Comparison of ENCODE assay signal across 5 worm cellular contexts in the genomic region with DNA sequence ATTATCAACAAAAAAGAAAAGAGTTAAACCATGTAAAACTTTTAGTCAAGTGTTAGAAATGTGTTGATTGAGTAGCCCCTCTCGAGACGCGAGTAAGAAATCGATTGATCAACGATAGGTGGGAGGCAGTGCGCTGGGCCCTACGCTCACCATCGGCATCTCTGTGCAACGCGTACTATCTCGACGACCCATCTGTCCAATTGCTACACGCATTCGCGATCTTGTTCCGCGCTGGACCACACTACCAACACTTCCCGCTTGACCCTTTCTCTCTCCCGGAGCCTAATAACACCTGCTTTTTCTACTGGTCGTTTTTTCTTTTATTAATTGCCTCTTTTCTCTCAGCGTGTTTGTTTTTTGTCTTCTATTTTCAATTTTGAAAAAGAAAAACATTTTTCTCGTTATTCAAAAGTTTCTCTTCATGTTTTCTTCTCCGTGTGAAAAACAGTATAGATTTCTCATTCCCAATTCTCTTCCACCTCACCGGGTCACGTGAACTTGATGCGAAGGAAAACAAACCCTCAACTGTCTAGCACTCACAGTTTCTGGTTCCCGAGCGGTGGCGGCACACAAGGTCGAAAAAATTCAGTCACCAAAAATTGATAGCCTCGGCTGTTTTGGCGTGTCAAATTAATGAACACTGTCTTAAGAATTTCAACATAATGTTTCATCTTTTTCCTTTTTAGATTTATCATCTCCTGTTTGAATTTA.
A peak's percentile ranks its signal among the peaks of the same experiment; 100 is the strongest.
TF ChIP-seq lines count a peak whose summit lies in the region.

No protein-coding gene starts in this region.

TF ChIP-seq in whole organism, L1 larva, 84 proteins besides CTCF, POLR2A, EP300 and RAD21 (continues in another document):
- TF ChIP-seq dsc-1 (tag; optimal IDR thresholded peaks at IDR 0.05; lab: Kevin White, UChicago) (no peak), tbx-2 (tag; optimal IDR thresholded peaks at IDR 0.05; lab: Kevin White, UChicago) (no peak), nhr-77 (tag; optimal IDR thresholded peaks at IDR 0.05; lab: Kevin White, UChicago) (no peak), isw-1 (GFP tag; IDR thresholded peaks at IDR 0.05; lab: Robert Waterston, UW) (no peak), unc-130 (tag; optimal IDR thresholded peaks at IDR 0.05; lab: Kevin White, UChicago) (no peak), xbp-1 (tag; optimal IDR thresholded peaks at IDR 0.05; lab: Kevin White, UChicago) (no peak), ceh-90 (tag; optimal IDR thresholded peaks at IDR 0.05; lab: Kevin White, UChicago) (no peak), skn-1 (tag; optimal IDR thresholded peaks at IDR 0.05; lab: Kevin White, UChicago) (no peak), zip-4 (GFP tag; optimal IDR thresholded peaks at IDR 0.05; lab: Kevin White, UChicago) (no peak), swsn-7 (tag; optimal IDR thresholded peaks at IDR 0.05; lab: Kevin White, UChicago) (no peak), ces-1 (GFP tag; optimal IDR thresholded peaks at IDR 0.05; lab: Kevin White, UChicago) (no peak), sptf-1 (tag; optimal IDR thresholded peaks at IDR 0.05; lab: Kevin White, UChicago) (no peak), mdl-1 (tag; optimal IDR thresholded peaks at IDR 0.05; lab: Kevin White, UChicago) (no peak), efl-1 (optimal IDR thresholded peaks at IDR 0.05; lab: Kevin White, UChicago) (no peak), efl-1 (GFP tag; optimal IDR thresholded peaks at IDR 0.05 in 1 of 2; lab: Kevin White, UChicago) (peak in 1 of 2 experiments; percentile 53), fkh-4 (tag; optimal IDR thresholded peaks at IDR 0.05; lab: Kevin White, UChicago; ENCODE audit: borderline replicate concordance) (no peak), mep-1 (tag; optimal IDR thresholded peaks at IDR 0.05; lab: Kevin White, UChicago) (peak; percentile 10)

TF ChIP-seq in whole organism, L3 larva, 47 proteins besides CTCF, POLR2A, EP300 and RAD21:
- TF ChIP-seq lin-39 (tag; optimal IDR thresholded peaks at IDR 0.05; lab: Kevin White, UChicago) (peak; percentile 39), fos-1 (tag; optimal IDR thresholded peaks at IDR 0.05; lab: Kevin White, UChicago) (no peak), sea-2 (GFP tag; optimal IDR thresholded peaks at IDR 0.05; lab: Kevin White, UChicago) (no peak), hmg-11 (tag; optimal IDR thresholded peaks at IDR 0.05; lab: Kevin White, UChicago) (peak; percentile 69), ztf-4 (tag; optimal IDR thresholded peaks at IDR 0.05; lab: Kevin White, UChicago) (no peak), nhr-25 (tag; optimal IDR thresholded peaks at IDR 0.05; lab: Kevin White, UChicago) (no peak), nhr-23 (tag; optimal IDR thresholded peaks at IDR 0.05; lab: Kevin White, UChicago) (no peak), egl-5 (tag; optimal IDR thresholded peaks at IDR 0.05; lab: Kevin White, UChicago) (peak; percentile 56), eor-1 (tag; optimal IDR thresholded peaks at IDR 0.05; lab: Kevin White, UChicago) (no peak), nfya-1 (tag; optimal IDR thresholded peaks at IDR 0.05; lab: Kevin White, UChicago; ENCODE audit: insufficient read depth) (peak; percentile 58), daf-12 (tag; optimal IDR thresholded peaks at IDR 0.05; lab: Kevin White, UChicago) (no peak), ceh-28 (tag; optimal IDR thresholded peaks at IDR 0.05; lab: Kevin White, UChicago) (peak; percentile 69), R02D3.7 (tag; optimal IDR thresholded peaks at IDR 0.05; lab: Kevin White, UChicago) (no peak), snpc-4 (tag; optimal IDR thresholded peaks at IDR 0.05; lab: Kevin White, UChicago) (peak; percentile 12), pha-4 (tag; optimal IDR thresholded peaks at IDR 0.05; lab: Kevin White, UChicago) (peak; percentile 34), lin-15B (tag; optimal IDR thresholded peaks at IDR 0.05; lab: Kevin White, UChicago) (no peak)

TF ChIP-seq in whole organism, early embryonic, 17 proteins besides CTCF, POLR2A, EP300 and RAD21:
- TF ChIP-seq scrt-1 (GFP tag; IDR thresholded peaks at IDR 0.05; lab: Robert Waterston, UW) (0 out of 2 replicates have a peak, but pooled peaks have one; percentile 37), ama-1 (optimal IDR thresholded peaks at IDR 0.05; lab: Kevin White, UChicago) (no peak), hmg-4 (GFP tag; optimal IDR thresholded peaks at IDR 0.05; lab: Kevin White, UChicago) (peak; percentile 24), tbx-37 (GFP tag; conservative IDR thresholded peaks at IDR 0.05; lab: Robert Waterston, UW) (no peak), sea-1 (GFP tag; conservative IDR thresholded peaks at IDR 0.05; lab: Robert Waterston, UW) (0 out of 2 replicates have a peak, but pooled peaks have one; percentile 20), hmbx-1 (tag; optimal IDR thresholded peaks at IDR 0.05; lab: Kevin White, UChicago) (no peak), ceh-36 (tag; optimal IDR thresholded peaks at IDR 0.05; lab: Kevin White, UChicago) (no peak), pes-1 (GFP tag; IDR thresholded peaks at IDR 0.05; lab: Robert Waterston, UW) (0 out of 2 replicates have a peak, but pooled peaks have one; percentile 32), hnd-1 (tag; optimal IDR thresholded peaks at IDR 0.05; lab: Kevin White, UChicago) (no peak), tra-4 (tag; optimal IDR thresholded peaks at IDR 0.05; lab: Kevin White, UChicago) (no peak), ets-7 (tag; optimal IDR thresholded peaks at IDR 0.05; lab: Kevin White, UChicago) (no peak), ceh-13 (GFP tag; optimal IDR thresholded peaks at IDR 0.05; lab: Kevin White, UChicago) (peak; percentile 10), flt-1 (GFP tag; IDR thresholded peaks at IDR 0.05; lab: Robert Waterston, UW) (no peak), aly-1 (tag; optimal IDR thresholded peaks at IDR 0.05; lab: Kevin White, UChicago) (no peak), B0310.2 (tag; optimal IDR thresholded peaks at IDR 0.05; lab: Kevin White, UChicago) (no peak), tbx-11 (GFP tag; IDR thresholded peaks at IDR 0.05; lab: Robert Waterston, UW) (no peak)

TF ChIP-seq in whole organism, midembryonic, 9 proteins besides CTCF, POLR2A, EP300 and RAD21:
- TF ChIP-seq T22C8.4 (GFP tag; IDR thresholded peaks at IDR 0.05; lab: Robert Waterston, UW) (peak; percentile 72), flt-1 (GFP tag; IDR thresholded peaks at IDR 0.05; lab: Robert Waterston, UW) (no peak), ztf-23 (GFP tag; IDR thresholded peaks at IDR 0.05; lab: Robert Waterston, UW) (0 out of 2 replicates have a peak, but pooled peaks have one; percentile 21)

TF ChIP-seq in whole organism, young adult, 124 proteins besides CTCF, POLR2A, EP300 and RAD21:
- no peak for TF ChIP-seq egrh-3 (GFP tag; IDR thresholded peaks at IDR 0.05; lab: Robert Waterston, UW)
- no peak for TF ChIP-seq cebp-1 (GFP tag; IDR thresholded peaks at IDR 0.05; lab: Robert Waterston, UW)
- TF ChIP-seq cebp-1 (tag; optimal IDR thresholded peaks at IDR 0.05; lab: Kevin White, UChicago), result peak; percentile 3
- TF ChIP-seq hmg-1.2 (GFP tag; IDR thresholded peaks at IDR 0.05; lab: Robert Waterston, UW), result peak; percentile 42; the same call in 1 of the 2 replicates
- TF ChIP-seq K11D2.4 (GFP tag; IDR thresholded peaks at IDR 0.05; lab: Robert Waterston, UW), result 0 out of 2 replicates have a peak, but pooled peaks have one; percentile 29
- TF ChIP-seq zfh-2 (GFP tag; conservative IDR thresholded peaks at IDR 0.05; lab: Robert Waterston, UW), result peak; percentile 59
